Worm (Caenorhabditis elegans) whole organism, young adult: ENCODE data around the gene C17H11.1.

Experiments used
- F52B5.7 ChIP-seq: sonication (generic microtip); optimal IDR thresholded peaks from 2 replicates; lab custom pipeline; 2016; ENCODE audit warnings: mild to moderate bottlenecking, missing genetic modification characterization, missing compliant biosample characterization
- F55B11.4 ChIP-seq: sonication (generic microtip); optimal IDR thresholded peaks from 2 replicates; lab custom pipeline; 2016; ENCODE audit warnings: missing compliant biosample characterization, missing genetic modification characterization, borderline replicate concordance; ENCODE audit not compliant: insufficient read depth
- K12H6.12 ChIP-seq: fragments of 200-800 bp; sonication (Bioruptor generic); optimal IDR thresholded peaks from 2 replicates; lab custom pipeline; 2018; ENCODE audit warnings: mild to moderate bottlenecking, missing genetic modification characterization, missing compliant biosample characterization
- T26A5.8 ChIP-seq: sonication (generic microtip); optimal IDR thresholded peaks from 2 replicates; lab custom pipeline; 2016; ENCODE audit warnings: missing genetic modification characterization, missing compliant biosample characterization
- ama-1 ChIP-seq, 3 experiments: fragments of 150-350 bp in 1 of 3; sonication (generic microtip) in 2 of 3; optimal IDR thresholded peaks; 2 replicates each; lab custom pipeline; 2014 to 2018; ENCODE audit warnings: missing biosample characterization in 2 of 3, missing genetic modification characterization in 2 of 3, missing genetic modification reagents in 2 of 3
- athp-1 ChIP-seq: sonication (generic microtip); optimal IDR thresholded peaks from 2 replicates; lab custom pipeline; 2017; ENCODE audit warnings: mild to moderate bottlenecking, missing genetic modification characterization, missing compliant biosample characterization
- attf-3 ChIP-seq: fragments of 200-800 bp; sonication (Bioruptor generic); conservative IDR thresholded peaks from 2 replicates; pipeline ENCODE4 v1.3.6; 2022; ENCODE audit warnings: missing genetic modification reagents, missing genetic modification characterization, missing compliant biosample characterization
- attf-6 ChIP-seq: fragments of 200-800 bp; sonication (Bioruptor generic); IDR thresholded peaks from 2 replicates; pipeline ENCODE4 v1.3.6; 2022; ENCODE audit warnings: missing genetic modification reagents, missing genetic modification characterization, missing compliant biosample characterization
- cebp-2 ChIP-seq: fragments of 200-800 bp; sonication (Bioruptor generic); IDR thresholded peaks from 2 replicates; pipeline ENCODE4 v1.3.6; 2022; ENCODE audit warnings: missing genetic modification characterization, missing compliant biosample characterization
- ceh-100 ChIP-seq: fragments of 200-800 bp; sonication (Bioruptor generic); IDR thresholded peaks from 2 replicates; pipeline ENCODE4 v1.3.6; 2022; ENCODE audit warnings: missing genetic modification reagents, missing genetic modification characterization, missing compliant biosample characterization
- ceh-58 ChIP-seq: fragments of 200-800 bp; sonication (Bioruptor generic); IDR thresholded peaks from 2 replicates; pipeline ENCODE4 v1.3.6; 2022; ENCODE audit warnings: missing genetic modification characterization, missing compliant biosample characterization
- die-1 ChIP-seq: sonication (generic microtip); optimal IDR thresholded peaks from 2 replicates; lab custom pipeline; 2016; ENCODE audit warnings: missing genotype, mild to moderate bottlenecking, missing genetic modification characterization, missing compliant biosample characterization
- dox-1 ChIP-seq: fragments of 200-800 bp; sonication (Bioruptor generic); IDR thresholded peaks from 2 replicates; pipeline ENCODE4 v1.3.6; 2022; ENCODE audit warnings: missing genetic modification reagents, missing genetic modification characterization, missing compliant biosample characterization
- dpff-1 ChIP-seq: sonication (generic microtip); optimal IDR thresholded peaks from 2 replicates; lab custom pipeline; 2017; ENCODE audit warnings: mild to moderate bottlenecking, missing genetic modification characterization, missing compliant biosample characterization
- efl-1 ChIP-seq: fragments of 150-350 bp; optimal IDR thresholded peaks from 2 replicates; lab custom pipeline; 2014; ENCODE audit warnings: missing biosample characterization, missing genetic modification reagents, missing genetic modification characterization
- egrh-3 ChIP-seq: fragments of 200-800 bp; sonication (Bioruptor generic); IDR thresholded peaks from 2 replicates; pipeline ENCODE4 v1.3.6; 2022; ENCODE audit warnings: missing genetic modification reagents, missing genetic modification characterization, missing compliant biosample characterization
- fkh-3 ChIP-seq: sonication (generic microtip); optimal IDR thresholded peaks from 2 replicates; lab custom pipeline; 2016; ENCODE audit warnings: mild to moderate bottlenecking, missing genetic modification characterization, missing compliant biosample characterization
- hlh-26 ChIP-seq: fragments of 200-800 bp; sonication (Bioruptor generic); conservative IDR thresholded peaks from 2 replicates; pipeline ENCODE4 v1.3.6; 2022; ENCODE audit warnings: missing genetic modification reagents, missing genetic modification characterization, missing compliant biosample characterization
- hmg-20 ChIP-seq: fragments of 200-800 bp; sonication (Bioruptor generic); IDR thresholded peaks from 2 replicates; pipeline ENCODE4 v1.3.6; 2022; ENCODE audit warnings: missing genetic modification reagents, missing genetic modification characterization, missing compliant biosample characterization
- hsf-1 ChIP-seq: fragments of 200-800 bp; sonication (Bioruptor generic); IDR thresholded peaks from 2 replicates; pipeline ENCODE4 v1.3.6; 2022; ENCODE audit warnings: missing genetic modification reagents, missing genetic modification characterization, missing compliant biosample characterization
- lag-1 ChIP-seq: fragments of 200-800 bp; sonication (Bioruptor generic); IDR thresholded peaks from 2 replicates; pipeline ENCODE4 v1.3.6; 2022; ENCODE audit warnings: missing genetic modification reagents, missing genetic modification characterization, missing compliant biosample characterization
- lin-35 ChIP-seq, 3 experiments: fragments of 150-350 bp in 2 of 3; sonication (generic microtip) in 1 of 3; optimal IDR thresholded peaks; 2 replicates each; lab custom pipeline; 2014 to 2018; ENCODE audit warnings: missing biosample characterization in 3 of 3, missing genetic modification characterization in 3 of 3, missing genetic modification reagents in 3 of 3
- lin-40 ChIP-seq: sonication (generic microtip); optimal IDR thresholded peaks from 2 replicates; lab custom pipeline; 2016; ENCODE audit warnings: missing genetic modification characterization, mild to moderate bottlenecking, missing compliant biosample characterization, missing genotype, missing genetic modification reagents
- madf-10 ChIP-seq: sonication (generic microtip); optimal IDR thresholded peaks from 2 replicates; lab custom pipeline; 2016; ENCODE audit warnings: mild to moderate bottlenecking, missing genetic modification characterization, missing compliant biosample characterization
- madf-6 ChIP-seq: fragments of 200-800 bp; sonication (Bioruptor generic); IDR thresholded peaks from 2 replicates; pipeline ENCODE4 v1.3.6; 2022; ENCODE audit warnings: missing genetic modification reagents, missing genetic modification characterization, missing compliant biosample characterization
- mcd-1 ChIP-seq: fragments of 200-800 bp; sonication (Bioruptor generic); IDR thresholded peaks from 2 replicates; pipeline ENCODE4 v1.3.6; 2022; ENCODE audit warnings: missing genetic modification reagents, missing genetic modification characterization, missing compliant biosample characterization
- nhr-179 ChIP-seq: sonication (generic microtip); optimal IDR thresholded peaks from 2 replicates; lab custom pipeline; 2016; ENCODE audit warnings: mild to moderate bottlenecking, missing genetic modification characterization, missing compliant biosample characterization
- nhr-27 ChIP-seq: fragments of 200-800 bp; sonication (Bioruptor generic); optimal IDR thresholded peaks from 2 replicates; lab custom pipeline; 2018; ENCODE audit warnings: mild to moderate bottlenecking, missing genetic modification characterization, moderate library complexity, missing compliant biosample characterization
- nhr-80 ChIP-seq: sonication (generic microtip); optimal IDR thresholded peaks from 2 replicates; lab custom pipeline; 2016; ENCODE audit warnings: missing genetic modification characterization, missing compliant biosample characterization
- nhr-90 ChIP-seq: sonication (generic microtip); optimal IDR thresholded peaks from 2 replicates; lab custom pipeline; 2016; ENCODE audit warnings: missing genotype, mild to moderate bottlenecking, missing genetic modification characterization, missing compliant biosample characterization
- pha-4 ChIP-seq: fragments of 150-350 bp; sonication (generic microtip); optimal IDR thresholded peaks from 2 replicates; lab custom pipeline; 2014; ENCODE audit warnings: missing biosample characterization, missing genetic modification reagents, missing genetic modification characterization
- rec-8 ChIP-seq, 2 experiments: sonication (generic microtip); optimal IDR thresholded peaks; 2 replicates each; lab custom pipeline; 2016; ENCODE audit warnings: mild to moderate bottlenecking in 2 of 2, missing genetic modification characterization in 2 of 2, missing genetic modification reagents in 2 of 2, missing genotype in 2 of 2, missing biosample characterization in 1 of 2, missing compliant biosample characterization in 1 of 2, moderate library complexity in 1 of 2
- snpc-3.4 ChIP-seq: sonication (generic microtip); optimal IDR thresholded peaks from 2 replicates; lab custom pipeline; 2017; ENCODE audit warnings: missing genetic modification characterization, mild to moderate bottlenecking, missing compliant biosample characterization, antibody characterized with exemption, moderate library complexity, missing genotype, missing genetic modification reagents
- sptf-2 ChIP-seq: fragments of 200-800 bp; sonication (Bioruptor generic); optimal IDR thresholded peaks from 2 replicates; lab custom pipeline; 2018; ENCODE audit warnings: mild to moderate bottlenecking, missing genetic modification characterization, missing compliant biosample characterization
- tbp1 ChIP-seq: fragments of 200-800 bp; sonication (Bioruptor generic); optimal IDR thresholded peaks from 2 replicates; lab custom pipeline; 2018; ENCODE audit warnings: mild to moderate bottlenecking, missing genetic modification characterization, missing compliant biosample characterization
- tbx-9 ChIP-seq: sonication (generic microtip); optimal IDR thresholded peaks from 2 replicates; lab custom pipeline; 2016; ENCODE audit warnings: borderline replicate concordance, missing genetic modification characterization, inconsistent platforms, missing compliant biosample characterization
- xnd-1 ChIP-seq: sonication (generic microtip); optimal IDR thresholded peaks from 2 replicates; lab custom pipeline; 2016; ENCODE audit warnings: missing genotype, missing genetic modification reagents, missing genetic modification characterization, missing compliant biosample characterization
- ztf-22 ChIP-seq: fragments of 200-800 bp; sonication (Bioruptor generic); optimal IDR thresholded peaks from 2 replicates; lab custom pipeline; 2018; ENCODE audit warnings: mild to moderate bottlenecking, missing genetic modification characterization, moderate library complexity, missing compliant biosample characterization
- ztf-25 ChIP-seq: fragments of 200-800 bp; sonication (Bioruptor generic); IDR thresholded peaks from 2 replicates; pipeline ENCODE4 v1.3.6; 2022; ENCODE audit warnings: missing genetic modification reagents, missing genetic modification characterization, missing compliant biosample characterization
- ztf-3 ChIP-seq: fragments of 200-800 bp; sonication (Bioruptor generic); optimal IDR thresholded peaks from 2 replicates; lab custom pipeline; 2018; ENCODE audit warnings: mild to moderate bottlenecking, missing genetic modification characterization, missing compliant biosample characterization
- ztf-6 ChIP-seq: fragments of 200-800 bp; sonication (Bioruptor generic); IDR thresholded peaks from 2 replicates; pipeline ENCODE4 v1.3.6; 2022; ENCODE audit warnings: missing genetic modification reagents, missing genetic modification characterization, missing compliant biosample characterization

Gene C17H11.1

ce11 chrX:8205919-8206318 is 32.2 kb downstream of the C17H11.1 start (continued):
- no peak for TF ChIP-seq die-1
- no peak for TF ChIP-seq fkh-3 (tag; lab: Kevin White, UChicago)
- TF ChIP-seq K12H6.12 (tag; lab: Kevin White, UChicago): peak; percentile 12
- no peak for TF ChIP-seq snpc-3.4
- TF ChIP-seq sptf-2 (GFP tag; lab: Kevin White, UChicago): no peak
- TF ChIP-seq, all 124 proteins: peak for 4

- TF ChIP-seq lin-40 (tag; lab: Kevin White, UChicago) (peak; percentile 50), nhr-80 (peak; percentile 73), hmg-20 (GFP tag; lab: Robert Waterston, UW) (no peak), tbp1 (GFP tag; lab: Kevin White, UChicago) (peak; percentile 26), ceh-100 (GFP tag; lab: Robert Waterston, UW) (no peak), lag-1 (GFP tag; lab: Robert Waterston, UW) (no peak), nhr-27 (no peak), ztf-6 (GFP tag; lab: Robert Waterston, UW) (no peak), rec-8 (tag; optimal IDR thresholded peaks at IDR 0.05; lab: Kevin White, UChicago) (no peak), ztf-3 (GFP tag; lab: Kevin White, UChicago) (no peak), madf-10 (tag; lab: Kevin White, UChicago) (peak; percentile 0), hsf-1 (GFP tag; lab: Robert Waterston, UW) (peak; percentile 71; the same call in 1 of the 2 replicates), T26A5.8 (no peak)
- TF ChIP-seq, all 124 proteins: peak for 5
These were observed 37.3 kb downstream of the C17H11.1 start, which contains the start of gene cdd-1 for ce11 chrX:8210999-8211398. cdd-1 (minus strand) TSS chrX:8211149.

ce11 chrX:8214424-8215115 is 40.9 kb downstream of the C17H11.1 start, which contains the start of gene C47D2.1:
C47D2.1 (plus strand) TSS chrX:8215065.
- TF ChIP-seq tbx-9 (tag; lab: Kevin White, UChicago) (no peak), dox-1 (GFP tag; lab: Robert Waterston, UW) (no peak), dpff-1 (tag; lab: Kevin White, UChicago) (no peak), ama-1 (optimal IDR thresholded peaks at IDR 0.05; lab: Kevin White, UChicago) (no peak), ama-1 (GFP tag; optimal IDR thresholded peaks at IDR 0.05; lab: Kevin White, UChicago) (no peak), F52B5.7 (tag; lab: Kevin White, UChicago) (no peak), efl-1 (GFP tag; lab: Kevin White, UChicago) (no peak), ztf-25 (no peak), attf-3 (no peak), nhr-179 (tag; lab: Kevin White, UChicago) (no peak)

ce11 chrX:8216957-8217356 is 43.2 kb downstream of the C17H11.1 start:
- no peak for TF ChIP-seq hlh-26 (GFP tag; lab: Robert Waterston, UW)
- TF ChIP-seq egrh-3 (GFP tag; lab: Robert Waterston, UW): no peak
- TF ChIP-seq cebp-2 (GFP tag; lab: Robert Waterston, UW): no peak
- no peak for TF ChIP-seq madf-6 (GFP tag; lab: Robert Waterston, UW)
- no peak for TF ChIP-seq ceh-58
- TF ChIP-seq lag-1 (GFP tag; lab: Robert Waterston, UW): no peak
- no peak for TF ChIP-seq ama-1 (optimal IDR thresholded peaks at IDR 0.05; lab: Kevin White, UChicago)
- no peak for TF ChIP-seq ama-1 (GFP tag; optimal IDR thresholded peaks at IDR 0.05; lab: Kevin White, UChicago)
- no peak for TF ChIP-seq F55B11.4 (tag; lab: Kevin White, UChicago)
- no peak for TF ChIP-seq xnd-1 (tag; lab: Kevin White, UChicago)
- no peak for TF ChIP-seq nhr-90
- no peak for TF ChIP-seq athp-1
- no peak for TF ChIP-seq lin-35 (GFP tag; optimal IDR thresholded peaks at IDR 0.05; lab: Kevin White, UChicago)
- TF ChIP-seq ztf-22 (GFP tag; lab: Kevin White, UChicago): no peak
- no peak for TF ChIP-seq attf-6 (GFP tag; lab: Robert Waterston, UW)
- no peak for TF ChIP-seq mcd-1 (GFP tag; lab: Robert Waterston, UW)
- TF ChIP-seq pha-4: no peak
- TF ChIP-seq tbx-9 (tag; lab: Kevin White, UChicago): no peak
